Fruit fly (Drosophila melanogaster) whole organism, embryonic: ENCODE measurements around the gene CG42833.

ENCODE experiments used
- Awh ChIP-seq: fragments of 200-800 bp; sonication (Bioruptor generic); IDR thresholded peaks from 2 replicates; pipeline ENCODE4, ENCODE4 v1.3.6; 2022; ENCODE audit warnings: missing biosample characterization, missing genetic modification characterization
- B-H1 ChIP-seq: fragments of 200-800 bp; sonication (Bioruptor generic); IDR thresholded peaks from 3 replicates; pipeline ENCODE4 v1.3.6; 2022; ENCODE audit warnings: missing biosample characterization, missing genetic modification characterization
- C15 ChIP-seq: fragments of 200-800 bp; sonication (Bioruptor generic); IDR thresholded peaks from 3 replicates; pipeline ENCODE4 v1.3.6; 2022; ENCODE audit warnings: missing biosample characterization, missing genetic modification characterization
- CG11093 ChIP-seq: fragments of 200-800 bp; sonication (Bioruptor generic); IDR thresholded peaks from 3 replicates; pipeline ENCODE4 v1.3.6; 2022; ENCODE audit warnings: missing biosample characterization, missing genetic modification characterization
- CG11696 ChIP-seq: fragments of 200-800 bp; sonication (Bioruptor generic); IDR thresholded peaks from 2 replicates; pipeline ENCODE4 v1.3.6; 2022; ENCODE audit warnings: missing biosample characterization, missing genetic modification characterization
- CG13424 ChIP-seq: fragments of 200-800 bp; sonication (Bioruptor generic); optimal IDR thresholded peaks from 2 replicates; lab custom pipeline; 2019; ENCODE audit warnings: missing biosample characterization, mild to moderate bottlenecking, missing genetic modification characterization, moderate library complexity
- CG17328 ChIP-seq: fragments of 200-800 bp; sonication (Bioruptor generic); IDR thresholded peaks from 2 replicates; pipeline ENCODE4 v1.3.6; 2022; ENCODE audit warnings: missing biosample characterization, missing genetic modification characterization
- CG17802 ChIP-seq: fragments of 200-800 bp; sonication (Bioruptor generic); optimal IDR thresholded peaks from 2 replicates; lab custom pipeline; 2018; ENCODE audit warnings: missing biosample characterization, mild to moderate bottlenecking, missing genetic modification characterization, moderate library complexity
- CG18011 ChIP-seq: fragments of 200-800 bp; sonication (Bioruptor generic); optimal IDR thresholded peaks from 2 replicates; lab custom pipeline; 2017; ENCODE audit warnings: missing biosample characterization, missing genetic modification characterization, mild to moderate bottlenecking, moderate library complexity, missing genotype
- CG18619 ChIP-seq: fragments of 200-800 bp; sonication (Bioruptor generic); optimal IDR thresholded peaks from 3 replicates; lab custom pipeline; 2017; ENCODE audit warnings: missing biosample characterization, mild to moderate bottlenecking, missing genetic modification characterization
- CG18764 ChIP-seq: fragments of 200-800 bp; sonication (Bioruptor generic); optimal IDR thresholded peaks from 3 replicates; lab custom pipeline; 2016; ENCODE audit warnings: missing biosample characterization, missing genetic modification characterization
- CG30020 ChIP-seq: fragments of 200-800 bp; optimal IDR thresholded peaks from 2 replicates; lab custom pipeline; 2019; ENCODE audit warnings: missing biosample characterization, mild to moderate bottlenecking, missing genetic modification characterization, moderate library complexity
- CG31441 ChIP-seq: fragments of 200-800 bp; sonication (Bioruptor generic); IDR thresholded peaks from 2 replicates; pipeline ENCODE4 v1.3.6; 2022; ENCODE audit warnings: missing biosample characterization, missing genetic modification characterization
- CG33557 ChIP-seq: fragments of 200-800 bp; sonication (Bioruptor generic); optimal IDR thresholded peaks from 2 replicates; lab custom pipeline; 2019; ENCODE audit warnings: missing biosample characterization, mild to moderate bottlenecking, missing genetic modification characterization, moderate library complexity
- CG4328 ChIP-seq: fragments of 200-800 bp; sonication (Bioruptor generic); optimal IDR thresholded peaks from 3 replicates; lab custom pipeline; 2017; ENCODE audit warnings: missing biosample characterization, missing genetic modification reagents, missing genetic modification characterization
- CG4424 ChIP-seq: fragments of 200-800 bp; sonication (Bioruptor generic); optimal IDR thresholded peaks from 3 replicates; lab custom pipeline; 2016; ENCODE audit warnings: missing biosample characterization, missing genetic modification characterization
- CG4617 ChIP-seq: fragments of 200-800 bp; sonication (Bioruptor generic); optimal IDR thresholded peaks from 3 replicates; lab custom pipeline; 2016; ENCODE audit warnings: missing biosample characterization, missing genetic modification characterization, borderline replicate concordance
- CG6683 ChIP-seq: fragments of 200-800 bp; sonication (Bioruptor generic); optimal IDR thresholded peaks from 2 replicates; lab custom pipeline; 2017; ENCODE audit warnings: missing biosample characterization, mild to moderate bottlenecking, missing genetic modification characterization, missing genetic modification reagents
- Doc3 ChIP-seq: fragments of 200-800 bp; sonication (Bioruptor generic); IDR thresholded peaks from 3 replicates; pipeline ENCODE4 v1.3.6; 2022; ENCODE audit warnings: missing biosample characterization, missing genetic modification characterization; ENCODE audit not compliant: partially characterized antibody
- Drgx ChIP-seq: fragments of 200-800 bp; sonication (Bioruptor generic); IDR thresholded peaks from 2 replicates; pipeline ENCODE4 v1.3.6; 2022; ENCODE audit warnings: missing biosample characterization, missing genetic modification characterization
- Ets97D ChIP-seq: fragments of 200-800 bp; sonication (Bioruptor generic); optimal IDR thresholded peaks from 3 replicates; lab custom pipeline; 2016; ENCODE audit warnings: missing biosample characterization, missing genetic modification characterization
- HLH4C ChIP-seq: fragments of 200-800 bp; sonication (Bioruptor generic); IDR thresholded peaks from 3 replicates; pipeline ENCODE4 v1.3.6; 2022; ENCODE audit warnings: missing biosample characterization, missing genetic modification characterization; ENCODE audit not compliant: partially characterized antibody
- Hr78 ChIP-seq, 2 experiments: fragments of 200-800 bp in 1 of 2; fragments of >200 bp in 1 of 2; sonication (Bioruptor generic) in 1 of 2; optimal IDR thresholded peaks; 2 replicates each; lab custom pipeline; 2017 to 2019; ENCODE audit warnings: missing biosample characterization in 2 of 2, missing genetic modification characterization in 2 of 2, mild to moderate bottlenecking in 1 of 2, moderate library complexity in 1 of 2
- Meics ChIP-seq: fragments of 200-800 bp; sonication (Bioruptor generic); optimal IDR thresholded peaks from 2 replicates; lab custom pipeline; 2017; ENCODE audit warnings: missing biosample characterization, mild to moderate bottlenecking, missing genetic modification characterization
- Sin3A ChIP-seq: fragments of >200 bp; optimal IDR thresholded peaks from 2 replicates; lab custom pipeline; 2018
- Spps ChIP-seq: fragments of 200-800 bp; sonication (Bioruptor generic); optimal IDR thresholded peaks from 2 replicates; lab custom pipeline; 2018; ENCODE audit warnings: missing biosample characterization, mild to moderate bottlenecking, missing genetic modification characterization
- Taf1 ChIP-seq: fragments of 200-800 bp; sonication (Bioruptor generic); IDR thresholded peaks from 2 replicates; pipeline ENCODE4 v1.3.6; 2022; ENCODE audit warnings: missing biosample characterization, missing genetic modification characterization
- Trl ChIP-seq, 3 experiments: fragments of >200 bp in 2 of 3; fragments of 200-800 bp in 1 of 3; sonication (Bioruptor generic) in 1 of 3; optimal IDR thresholded peaks; 2 replicates in 1 of 3; 3 replicates in 2 of 3; lab custom pipeline; 2016 to 2017; ENCODE audit warnings: missing biosample characterization in 1 of 3, missing genetic modification characterization in 1 of 3
- Xbp1 ChIP-seq: fragments of 200-800 bp; sonication (Bioruptor generic); optimal IDR thresholded peaks from 3 replicates; lab custom pipeline; 2016; ENCODE audit warnings: missing biosample characterization, mild to moderate bottlenecking, missing genetic modification characterization
- aop ChIP-seq: fragments of 200-800 bp; sonication (Bioruptor generic); IDR thresholded peaks from 2 replicates; pipeline ENCODE4 v1.3.6; 2022; ENCODE audit warnings: missing biosample characterization, missing genetic modification characterization
- az2 ChIP-seq: fragments of 200-800 bp; sonication (Bioruptor generic); optimal IDR thresholded peaks from 3 replicates; lab custom pipeline; 2016; ENCODE audit warnings: missing biosample characterization, missing genetic modification characterization
- bigmax ChIP-seq: fragments of 200-800 bp; sonication (Bioruptor generic); optimal IDR thresholded peaks from 2 replicates; lab custom pipeline; 2018; ENCODE audit warnings: missing biosample characterization, mild to moderate bottlenecking, missing genetic modification characterization
- btn ChIP-seq: fragments of 200-800 bp; sonication (Bioruptor generic); optimal IDR thresholded peaks from 2 replicates; lab custom pipeline; 2016; ENCODE audit warnings: missing biosample characterization, missing genetic modification characterization
- exex ChIP-seq: fragments of 200-800 bp; sonication (Bioruptor generic); optimal IDR thresholded peaks from 4 replicates; lab custom pipeline; 2018; ENCODE audit warnings: missing biosample characterization, mild to moderate bottlenecking, missing genetic modification characterization, moderate library complexity
- fd64A ChIP-seq: fragments of 200-800 bp; sonication (Bioruptor generic); optimal IDR thresholded peaks from 3 replicates; lab custom pipeline; 2018; ENCODE audit warnings: missing biosample characterization, mild to moderate bottlenecking, missing genetic modification characterization
- ham ChIP-seq: fragments of 200-800 bp; sonication (Bioruptor generic); IDR thresholded peaks from 2 replicates; pipeline ENCODE4 v1.3.6; 2022; ENCODE audit warnings: missing biosample characterization, missing genetic modification characterization
- inv ChIP-seq: fragments of 200-800 bp; sonication (Bioruptor generic); IDR thresholded peaks from 2 replicates; pipeline ENCODE4 v1.3.6; 2022; ENCODE audit warnings: missing biosample characterization, missing genetic modification characterization; ENCODE audit not compliant: partially characterized antibody
- knrl ChIP-seq: fragments of 200-800 bp; sonication (Bioruptor generic); IDR thresholded peaks from 3 replicates; pipeline ENCODE4 v1.3.6; 2022; ENCODE audit warnings: missing biosample characterization, missing genetic modification characterization; ENCODE audit not compliant: partially characterized antibody
- lab ChIP-seq: fragments of 200-800 bp; sonication (Bioruptor generic); optimal IDR thresholded peaks from 3 replicates; lab custom pipeline; 2017; ENCODE audit warnings: missing biosample characterization, missing genetic modification characterization, mild to moderate bottlenecking, moderate library complexity, missing genetic modification reagents
- nmo ChIP-seq: fragments of 200-800 bp; sonication (Bioruptor generic); optimal IDR thresholded peaks from 2 replicates; lab custom pipeline; 2018; ENCODE audit warnings: missing biosample characterization, mild to moderate bottlenecking, missing genetic modification characterization, moderate library complexity
- peb ChIP-seq: fragments of 200-800 bp; sonication (Bioruptor generic); IDR thresholded peaks from 2 replicates; pipeline ENCODE4 v1.3.6; 2022; ENCODE audit warnings: missing biosample characterization, missing genetic modification characterization
- pho ChIP-seq: fragments of 200-800 bp; sonication (Bioruptor generic); optimal IDR thresholded peaks from 2 replicates; lab custom pipeline; 2016; ENCODE audit warnings: missing biosample characterization, missing genetic modification characterization
- phol ChIP-seq: fragments of 200-800 bp; sonication (Bioruptor generic); optimal IDR thresholded peaks from 3 replicates; lab custom pipeline; 2018; ENCODE audit warnings: missing biosample characterization, mild to moderate bottlenecking, missing genetic modification characterization, moderate library complexity
- seq ChIP-seq: fragments of 200-800 bp; sonication (Bioruptor generic); IDR thresholded peaks from 2 replicates; pipeline ENCODE4 v1.3.6; 2022; ENCODE audit warnings: missing biosample characterization, missing genetic modification characterization
- sima ChIP-seq: fragments of 200-800 bp; sonication (Bioruptor generic); optimal IDR thresholded peaks from 2 replicates; lab custom pipeline; 2016; ENCODE audit warnings: missing biosample characterization, missing genetic modification characterization
- sna ChIP-seq: fragments of 200-800 bp; sonication (Bioruptor generic); IDR thresholded peaks from 2 replicates; pipeline ENCODE4 v1.3.6; 2022; ENCODE audit warnings: missing biosample characterization, missing genetic modification characterization; ENCODE audit not compliant: partially characterized antibody
- tup ChIP-seq: fragments of 200-800 bp; sonication (Bioruptor generic); optimal IDR thresholded peaks from 2 replicates; lab custom pipeline; 2016; ENCODE audit warnings: missing biosample characterization, mild to moderate bottlenecking, missing genetic modification characterization, moderate library complexity
- usp ChIP-seq: fragments of >200 bp; optimal IDR thresholded peaks from 2 replicates; lab custom pipeline; 2017; ENCODE audit warnings: missing biosample characterization, missing genetic modification characterization
- zfh2 ChIP-seq: fragments of 200-800 bp; sonication (Bioruptor generic); optimal IDR thresholded peaks from 2 replicates; lab custom pipeline; 2016; ENCODE audit warnings: missing biosample characterization, missing genetic modification characterization

CG42833 gene

DNA sequence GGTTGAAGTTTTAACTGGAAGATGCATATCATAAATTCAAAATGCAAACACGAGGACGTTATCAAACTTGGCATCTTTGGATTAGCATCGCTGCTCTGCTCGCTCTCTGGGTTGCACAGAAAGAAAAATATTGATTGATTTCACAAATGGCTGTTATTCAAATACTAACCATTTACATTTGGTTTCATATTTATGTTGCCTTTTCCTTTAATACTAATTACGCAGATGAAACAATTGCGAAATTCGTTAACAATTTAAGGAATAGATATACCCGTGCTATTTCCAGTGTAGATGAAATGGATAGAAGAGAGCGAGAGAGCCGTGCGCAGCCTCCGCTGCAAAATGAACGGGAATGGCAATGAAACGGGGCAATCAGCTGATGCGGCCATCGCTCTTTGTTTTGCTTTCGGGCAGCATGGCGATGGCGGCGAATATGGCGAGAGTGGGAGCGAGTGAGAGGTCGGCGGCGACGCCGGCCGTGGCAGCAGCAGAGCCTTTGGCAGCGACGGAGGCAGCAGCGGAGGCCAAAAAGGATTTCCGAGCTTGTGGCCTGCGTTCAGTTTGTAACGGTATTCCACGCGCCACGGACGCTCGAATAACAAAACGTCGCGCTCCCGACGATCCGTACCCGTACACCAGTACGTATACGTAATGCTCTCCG is 47.8 kb downstream of the CG42833 start, which contains the start of gene rdgC (continued):
- TF ChIP-seq az2 (GFP tag; lab: Kevin White, UChicago) (peak; percentile 94), CG13424 (tag; lab: Kevin White, UChicago) (peak; percentile 95), Drgx (GFP tag; lab: Robert Waterston, UW) (peak; percentile 94), bigmax (GFP tag; lab: Kevin White, UChicago) (peak; percentile 71), CG18619 (GFP tag; lab: Kevin White, UChicago) (peak; percentile 91), lab (GFP tag; lab: Kevin White, UChicago) (peak; percentile 98), sima (GFP tag; lab: Kevin White, UChicago) (peak; percentile 72), Awh (GFP tag; lab: Robert Waterston, UW) (peak; percentile 97), CG18764 (GFP tag; lab: Kevin White, UChicago) (peak; percentile 95), CG11696 (GFP tag; lab: Robert Waterston, UW) (peak; percentile 86), CG17328 (peak; percentile 96), usp (GFP tag; lab: Kevin White, UChicago) (no peak), Trl (optimal IDR thresholded peaks at IDR 0.05; lab: Kevin White, UChicago) (peak; percentile 38 to 65), Trl (GFP tag; optimal IDR thresholded peaks at IDR 0.05; lab: Kevin White, UChicago) (peak; percentile 95), zfh2 (peak; percentile 93), ham (GFP tag; lab: Robert Waterston, UW) (peak; percentile 85), Hr78 (GFP tag; optimal IDR thresholded peaks at IDR 0.05; lab: Kevin White, UChicago) (peak in 1 of 2 experiments; percentile 78), knrl (GFP tag; lab: Robert Waterston, UW) (no peak), Spps (peak; percentile 40), fd64A (GFP tag; lab: Kevin White, UChicago) (peak; percentile 85), Sin3A (no peak), phol (peak; percentile 94), Meics (peak; percentile 97), CG11093 (GFP tag; lab: Robert Waterston, UW) (peak; percentile 91), HLH4C (no peak), pho (GFP tag; lab: Kevin White, UChicago) (peak; percentile 94), Doc3 (GFP tag; lab: Robert Waterston, UW) (no peak), CG17802 (tag; lab: Kevin White, UChicago) (peak; percentile 85), CG30020 (tag; lab: Kevin White, UChicago) (peak; percentile 54), nmo (GFP tag; lab: Kevin White, UChicago) (peak; percentile 94), CG4424 (peak; percentile 94), CG6683 (GFP tag; lab: Kevin White, UChicago) (peak; percentile 91), aop (GFP tag; lab: Robert Waterston, UW) (peak; percentile 78), tup (GFP tag; lab: Kevin White, UChicago) (peak; percentile 88), seq (GFP tag; lab: Robert Waterston, UW) (peak; percentile 95), CG18011 (GFP tag; lab: Kevin White, UChicago) (peak; percentile 81), Xbp1 (peak; percentile 96), inv (GFP tag; lab: Robert Waterston, UW) (no peak), CG31441 (GFP tag; lab: Robert Waterston, UW) (peak; percentile 95), Ets97D (GFP tag; lab: Kevin White, UChicago) (peak; percentile 77), Taf1 (GFP tag; lab: Robert Waterston, UW) (peak; percentile 87), B-H1 (GFP tag; lab: Robert Waterston, UW) (peak; percentile 96), peb (GFP tag; lab: Robert Waterston, UW) (peak; percentile 92), CG4328 (GFP tag; lab: Kevin White, UChicago) (peak; percentile 76), C15 (GFP tag; lab: Robert Waterston, UW) (peak; percentile 95), CG4617 (peak; percentile 82), btn (GFP tag; lab: Kevin White, UChicago) (peak; percentile 95), sna (GFP tag; lab: Robert Waterston, UW) (no peak), exex (tag; lab: Kevin White, UChicago) (peak; percentile 86), CG33557 (GFP tag; lab: Kevin White, UChicago) (no peak)
